Worm (Caenorhabditis elegans): ENCODE results near the gene sfxn-1.4.
"Not testable (repeated sequence)": the region's sequence is repeated elsewhere in the genome, so short reads cannot be mapped to it uniquely, and the experiment has no call there.

sfxn-1.4 gene

ce11 chrII:11700200-11700599 lies 19.2 kb upstream of the sfxn-1.4 start, which contains the start of gene inos-1:
Gene inos-1 (minus strand): TSS chrII:11700300.
- TF ChIP-seq ref-1 (GFP tag; conservative IDR thresholded peaks at IDR 0.05) (no peak), ztf-23 (GFP tag; IDR thresholded peaks at IDR 0.05) (no peak), ztf-29 (GFP tag; IDR thresholded peaks at IDR 0.05) (no peak), med-1 (GFP tag; optimal IDR thresholded peaks at IDR 0.05; ENCODE audit: insufficient read depth) (no peak), tab-1 (GFP tag; IDR thresholded peaks at IDR 0.05) (no peak), flt-1 (GFP tag; IDR thresholded peaks at IDR 0.05) (no peak), T22C8.4 (GFP tag; IDR thresholded peaks at IDR 0.05) (no peak), cog-1 (tag; optimal IDR thresholded peaks at IDR 0.05) (no peak), klf-2 (GFP tag; conservative IDR thresholded peaks at IDR 0.05) (no peak)

- TF ChIP-seq ztf-29 (GFP tag; IDR thresholded peaks at IDR 0.05) (no peak), ref-1 (GFP tag; conservative IDR thresholded peaks at IDR 0.05) (no peak), tab-1 (GFP tag; IDR thresholded peaks at IDR 0.05) (no peak), cog-1 (tag; optimal IDR thresholded peaks at IDR 0.05) (no peak), T22C8.4 (GFP tag; IDR thresholded peaks at IDR 0.05) (no peak), klf-2 (GFP tag; conservative IDR thresholded peaks at IDR 0.05) (no peak), med-1 (GFP tag; optimal IDR thresholded peaks at IDR 0.05; ENCODE audit: insufficient read depth) (no peak), flt-1 (GFP tag; IDR thresholded peaks at IDR 0.05) (no peak), ztf-23 (GFP tag; IDR thresholded peaks at IDR 0.05) (no peak)
Measured at ce11 chrII:11695945-11696270, 14.9 kb upstream of the sfxn-1.4 start, which contains the start of gene xpf-1. Gene xpf-1 (plus strand): TSS chrII:11696171.

- not testable (repeated sequence) for TF ChIP-seq ztf-29 (GFP tag; IDR thresholded peaks at IDR 0.05); T22C8.4 (GFP tag; IDR thresholded peaks at IDR 0.05); med-1 (GFP tag; optimal IDR thresholded peaks at IDR 0.05; ENCODE audit: insufficient read depth)
Measured at ce11 chrII:11695161-11695944, 14.3 kb upstream of the sfxn-1.4 start, which contains the start of gene tars-1. Gene tars-1 (minus strand): TSS chrII:11695657.

- TF ChIP-seq flt-1 (GFP tag; IDR thresholded peaks at IDR 0.05) = no peak
- TF ChIP-seq T22C8.4 (GFP tag; IDR thresholded peaks at IDR 0.05) = no peak
- no peak for TF ChIP-seq med-1 (GFP tag; optimal IDR thresholded peaks at IDR 0.05; ENCODE audit: insufficient read depth)
- peak; percentile 66; the same call in 1 of the 2 replicates for TF ChIP-seq ztf-23 (GFP tag; IDR thresholded peaks at IDR 0.05)
Measured at ce11 chrII:11694432-11694831, 13.4 kb upstream of the sfxn-1.4 start.

- TF ChIP-seq T22C8.4 (GFP tag; IDR thresholded peaks at IDR 0.05) (no peak), ref-1 (GFP tag; conservative IDR thresholded peaks at IDR 0.05) (no peak), tab-1 (GFP tag; IDR thresholded peaks at IDR 0.05) (no peak), ztf-23 (GFP tag; IDR thresholded peaks at IDR 0.05) (no peak), ztf-29 (GFP tag; IDR thresholded peaks at IDR 0.05) (no peak), med-1 (GFP tag; optimal IDR thresholded peaks at IDR 0.05; ENCODE audit: insufficient read depth) (no peak), flt-1 (GFP tag; IDR thresholded peaks at IDR 0.05) (no peak), cog-1 (tag; optimal IDR thresholded peaks at IDR 0.05) (no peak)
Measured at ce11 chrII:11690868-11691267, 9.8 kb upstream of the sfxn-1.4 start.

ce11 chrII:11689941-11690340 lies 8.9 kb upstream of the sfxn-1.4 start:
- TF ChIP-seq ztf-29 (GFP tag; IDR thresholded peaks at IDR 0.05) = no peak
- no peak for TF ChIP-seq ref-1 (GFP tag; conservative IDR thresholded peaks at IDR 0.05)
- no peak for TF ChIP-seq med-1 (GFP tag; optimal IDR thresholded peaks at IDR 0.05; ENCODE audit: insufficient read depth)
- no peak for TF ChIP-seq ztf-23 (GFP tag; IDR thresholded peaks at IDR 0.05)
- no peak for TF ChIP-seq klf-2 (GFP tag; conservative IDR thresholded peaks at IDR 0.05)
- TF ChIP-seq T22C8.4 (GFP tag; IDR thresholded peaks at IDR 0.05) = no peak
- TF ChIP-seq tab-1 (GFP tag; IDR thresholded peaks at IDR 0.05) = no peak

ce11 chrII:11688643-11689042 lies 7.6 kb upstream of the sfxn-1.4 start, which contains the start of gene kel-1:
Gene kel-1 (plus strand): TSS chrII:11688943.
- no peak for TF ChIP-seq ref-1 (GFP tag; conservative IDR thresholded peaks at IDR 0.05)
- TF ChIP-seq ztf-23 (GFP tag; IDR thresholded peaks at IDR 0.05) = no peak
- TF ChIP-seq med-1 (GFP tag; optimal IDR thresholded peaks at IDR 0.05; ENCODE audit: insufficient read depth) = no peak
- TF ChIP-seq cog-1 (tag; optimal IDR thresholded peaks at IDR 0.05) = no peak
- no peak for TF ChIP-seq flt-1 (GFP tag; IDR thresholded peaks at IDR 0.05)
- TF ChIP-seq tab-1 (GFP tag; IDR thresholded peaks at IDR 0.05) = no peak
- no peak for TF ChIP-seq klf-2 (GFP tag; conservative IDR thresholded peaks at IDR 0.05)
- no peak for TF ChIP-seq T22C8.4 (GFP tag; IDR thresholded peaks at IDR 0.05)
- no peak for TF ChIP-seq ztf-29 (GFP tag; IDR thresholded peaks at IDR 0.05)

- TF ChIP-seq cog-1 (tag; optimal IDR thresholded peaks at IDR 0.05) = no peak
- no peak for TF ChIP-seq ztf-23 (GFP tag; IDR thresholded peaks at IDR 0.05)
- TF ChIP-seq T22C8.4 (GFP tag; IDR thresholded peaks at IDR 0.05) = no peak
- TF ChIP-seq med-1 (GFP tag; optimal IDR thresholded peaks at IDR 0.05; ENCODE audit: insufficient read depth) = no peak
- no peak for TF ChIP-seq ref-1 (GFP tag; conservative IDR thresholded peaks at IDR 0.05)
- no peak for TF ChIP-seq klf-2 (GFP tag; conservative IDR thresholded peaks at IDR 0.05)
- no peak for TF ChIP-seq tab-1 (GFP tag; IDR thresholded peaks at IDR 0.05)
- no peak for TF ChIP-seq ztf-29 (GFP tag; IDR thresholded peaks at IDR 0.05)
- no peak for TF ChIP-seq flt-1 (GFP tag; IDR thresholded peaks at IDR 0.05)
Measured at ce11 chrII:11688011-11688410, 7.0 kb upstream of the sfxn-1.4 start.

- TF ChIP-seq T22C8.4 (GFP tag; IDR thresholded peaks at IDR 0.05) = no peak
- no peak for TF ChIP-seq cog-1 (tag; optimal IDR thresholded peaks at IDR 0.05)
- no peak for TF ChIP-seq ztf-29 (GFP tag; IDR thresholded peaks at IDR 0.05)
- TF ChIP-seq flt-1 (GFP tag; IDR thresholded peaks at IDR 0.05) = no peak
- TF ChIP-seq klf-2 (GFP tag; conservative IDR thresholded peaks at IDR 0.05) = no peak
- no peak for TF ChIP-seq med-1 (GFP tag; optimal IDR thresholded peaks at IDR 0.05; ENCODE audit: insufficient read depth)
- no peak for TF ChIP-seq tab-1 (GFP tag; IDR thresholded peaks at IDR 0.05)
- TF ChIP-seq ref-1 (GFP tag; conservative IDR thresholded peaks at IDR 0.05) = no peak
- no peak for TF ChIP-seq ztf-23 (GFP tag; IDR thresholded peaks at IDR 0.05)
Measured at ce11 chrII:11685177-11685576, 4.1 kb upstream of the sfxn-1.4 start, which contains the start of gene C47D12.5. Gene C47D12.5 (minus strand): TSS chrII:11685277.

ce11 chrII:11680220-11680619 lies 816 bp downstream of the sfxn-1.4 start:
- TF ChIP-seq klf-2 (GFP tag; conservative IDR thresholded peaks at IDR 0.05) = no peak
- no peak for TF ChIP-seq tab-1 (GFP tag; IDR thresholded peaks at IDR 0.05)
- TF ChIP-seq T22C8.4 (GFP tag; IDR thresholded peaks at IDR 0.05) = no peak
- TF ChIP-seq ref-1 (GFP tag; conservative IDR thresholded peaks at IDR 0.05) = no peak
- TF ChIP-seq ztf-23 (GFP tag; IDR thresholded peaks at IDR 0.05) = no peak
- TF ChIP-seq ztf-29 (GFP tag; IDR thresholded peaks at IDR 0.05) = no peak
- TF ChIP-seq med-1 (GFP tag; optimal IDR thresholded peaks at IDR 0.05; ENCODE audit: insufficient read depth) = no peak
- no peak for TF ChIP-seq cog-1 (tag; optimal IDR thresholded peaks at IDR 0.05)
- TF ChIP-seq flt-1 (GFP tag; IDR thresholded peaks at IDR 0.05) = no peak
